Fruit fly (Drosophila melanogaster) whole organism, embryonic: Measurements from ENCODE around the gene CG32462.

ENCODE experiments used
- Antp ChIP-seq: fragments of 200-800 bp; sonication (Bioruptor generic); optimal IDR thresholded peaks from 3 replicates; lab custom pipeline; 2016; ENCODE audit warnings: missing biosample characterization, missing genetic modification characterization
- CG13287 ChIP-seq: fragments of 200-800 bp; sonication (Bioruptor generic); IDR thresholded peaks from 2 replicates; pipeline ENCODE4 v1.3.6; 2022; ENCODE audit warnings: missing biosample characterization, missing genetic modification characterization; ENCODE audit not compliant: partially characterized antibody
- CG14441 ChIP-seq: fragments of 200-800 bp; sonication (Bioruptor generic); IDR thresholded peaks from 2 replicates; pipeline ENCODE4 v1.3.6; 2022; ENCODE audit warnings: missing biosample characterization, missing genetic modification characterization
- CG14860 ChIP-seq: fragments of 200-800 bp; sonication (Bioruptor generic); IDR thresholded peaks from 3 replicates; pipeline ENCODE4 v1.3.6; 2022; ENCODE audit warnings: missing biosample characterization, missing genetic modification characterization; ENCODE audit not compliant: partially characterized antibody
- CG15479 ChIP-seq: fragments of 200-800 bp; sonication (Bioruptor generic); optimal IDR thresholded peaks from 3 replicates; lab custom pipeline; 2019; ENCODE audit warnings: missing biosample characterization, mild to moderate bottlenecking, missing genetic modification characterization, moderate library complexity
- CG15514 ChIP-seq: fragments of 200-800 bp; sonication (Bioruptor generic); optimal IDR thresholded peaks from 3 replicates; lab custom pipeline; 2017; ENCODE audit warnings: missing biosample characterization, missing genetic modification characterization, mild to moderate bottlenecking, moderate library complexity, missing genetic modification reagents
- CG15601 ChIP-seq: fragments of 200-800 bp; sonication (Bioruptor generic); optimal IDR thresholded peaks from 3 replicates; lab custom pipeline; 2019; ENCODE audit warnings: missing biosample characterization, mild to moderate bottlenecking, missing genetic modification characterization, moderate library complexity
- CG17361 ChIP-seq: fragments of 200-800 bp; sonication (Bioruptor generic); IDR thresholded peaks from 3 replicates; pipeline ENCODE4 v1.3.6; 2022; ENCODE audit warnings: missing biosample characterization, missing genetic modification characterization
- CG17802 ChIP-seq: fragments of 200-800 bp; sonication (Bioruptor generic); optimal IDR thresholded peaks from 2 replicates; lab custom pipeline; 2018; ENCODE audit warnings: missing biosample characterization, mild to moderate bottlenecking, missing genetic modification characterization, moderate library complexity
- CG1832 ChIP-seq: fragments of 200-800 bp; sonication (Bioruptor generic); optimal IDR thresholded peaks from 2 replicates; lab custom pipeline; 2017; ENCODE audit warnings: missing biosample characterization, mild to moderate bottlenecking, missing genetic modification characterization, inconsistent platforms
- CG2116 ChIP-seq: fragments of 200-800 bp; sonication (Bioruptor generic); optimal IDR thresholded peaks from 3 replicates; lab custom pipeline; 2018; ENCODE audit warnings: missing biosample characterization, mild to moderate bottlenecking, missing genetic modification characterization
- CG3163 ChIP-seq: fragments of 200-800 bp; sonication (Bioruptor generic); optimal IDR thresholded peaks from 3 replicates; lab custom pipeline; 2016; ENCODE audit warnings: missing biosample characterization, missing genetic modification characterization
- CG33213 ChIP-seq: fragments of 200-800 bp; sonication (Bioruptor generic); optimal IDR thresholded peaks from 3 replicates; lab custom pipeline; 2016; ENCODE audit warnings: missing biosample characterization, missing genetic modification characterization
- CG34422 ChIP-seq: fragments of 200-800 bp; sonication (Bioruptor generic); IDR thresholded peaks from 3 replicates; pipeline ENCODE4 v1.3.6; 2022; ENCODE audit warnings: missing biosample characterization, missing genetic modification characterization
- CG4404 ChIP-seq: fragments of 200-800 bp; sonication (Bioruptor generic); IDR thresholded peaks from 2 replicates; pipeline ENCODE4 v1.3.6; 2022; ENCODE audit warnings: missing biosample characterization, missing genetic modification characterization
- CG6791 ChIP-seq: fragments of 200-800 bp; sonication (Bioruptor generic); IDR thresholded peaks from 3 replicates; pipeline ENCODE4 v1.3.6; 2022; ENCODE audit warnings: missing biosample characterization, missing genetic modification characterization; ENCODE audit not compliant: partially characterized antibody
- CG6854 ChIP-seq: fragments of 200-800 bp; sonication (Bioruptor generic); optimal IDR thresholded peaks from 3 replicates; lab custom pipeline; 2017; ENCODE audit warnings: missing biosample characterization, mild to moderate bottlenecking, missing genetic modification characterization
- CG7357 ChIP-seq: fragments of 200-800 bp; sonication (Bioruptor generic); IDR thresholded peaks from 3 replicates; pipeline ENCODE4 v1.3.6; 2022; ENCODE audit warnings: missing biosample characterization, missing genetic modification characterization
- CG7786 ChIP-seq: fragments of 200-800 bp; sonication (Bioruptor generic); optimal IDR thresholded peaks from 2 replicates; lab custom pipeline; 2016; ENCODE audit warnings: missing biosample characterization, missing genetic modification characterization
- CG8765 ChIP-seq: fragments of 200-800 bp; sonication (Bioruptor generic); IDR thresholded peaks from 2 replicates; pipeline ENCODE4 v1.3.6; 2022; ENCODE audit warnings: missing biosample characterization, missing genetic modification characterization
- CG9727 ChIP-seq: fragments of 200-800 bp; sonication (Bioruptor generic); optimal IDR thresholded peaks from 3 replicates; lab custom pipeline; 2017; ENCODE audit warnings: missing biosample characterization, mild to moderate bottlenecking, missing genetic modification characterization
- Dll ChIP-seq: fragments of 200-800 bp; sonication (Bioruptor generic); IDR thresholded peaks from 4 replicates; pipeline ENCODE4 v1.3.6; 2022; ENCODE audit warnings: missing biosample characterization, missing genetic modification characterization; ENCODE audit not compliant: partially characterized antibody
- Doc2 ChIP-seq: fragments of 200-800 bp; sonication (Bioruptor generic); IDR thresholded peaks from 2 replicates; pipeline ENCODE4 v1.3.6; 2022; ENCODE audit warnings: missing biosample characterization, missing genetic modification characterization
- Doc3 ChIP-seq: fragments of 200-800 bp; sonication (Bioruptor generic); IDR thresholded peaks from 3 replicates; pipeline ENCODE4 v1.3.6; 2022; ENCODE audit warnings: missing biosample characterization, missing genetic modification characterization; ENCODE audit not compliant: partially characterized antibody
- HLH3B ChIP-seq: fragments of 200-800 bp; sonication (Bioruptor generic); IDR thresholded peaks from 2 replicates; pipeline ENCODE4 v1.3.6; 2022; ENCODE audit warnings: missing biosample characterization, missing genetic modification characterization
- Hand ChIP-seq: fragments of 200-800 bp; sonication (Bioruptor generic); optimal IDR thresholded peaks from 2 replicates; lab custom pipeline; 2017; ENCODE audit warnings: mild to moderate bottlenecking, missing biosample characterization, missing genetic modification reagents, missing genetic modification characterization
- Med ChIP-seq: fragments of 200-800 bp; sonication (Bioruptor generic); peaks from one replicate; lab custom pipeline; 2016; ENCODE audit warnings: missing biosample characterization, missing genetic modification characterization, mild to moderate bottlenecking, inconsistent platforms, moderate library complexity
- Pdp1 ChIP-seq, 2 experiments: fragments of 200-800 bp; sonication (Bioruptor generic); optimal IDR thresholded peaks; 3 replicates each; lab custom pipeline; 2016; ENCODE audit warnings: missing biosample characterization in 2 of 2, missing genetic modification characterization in 2 of 2, mild to moderate bottlenecking in 1 of 2, moderate library complexity in 1 of 2
- Tbp ChIP-seq: fragments of >200 bp; optimal IDR thresholded peaks from 2 replicates; lab custom pipeline; 2018; ENCODE audit warnings: missing biosample characterization, missing genetic modification characterization
- bab2 ChIP-seq: fragments of 200-800 bp; sonication (Bioruptor generic); optimal IDR thresholded peaks from 2 replicates; lab custom pipeline; 2016; ENCODE audit warnings: missing biosample characterization, missing genetic modification characterization
- bbx ChIP-seq: fragments of 200-800 bp; sonication (Bioruptor generic); IDR thresholded peaks from 2 replicates; pipeline ENCODE4 v1.3.6; 2022; ENCODE audit warnings: missing biosample characterization, missing genetic modification characterization; ENCODE audit not compliant: partially characterized antibody
- chn ChIP-seq: fragments of 200-800 bp; sonication (Bioruptor generic); optimal IDR thresholded peaks from 2 replicates; lab custom pipeline; 2016; ENCODE audit warnings: missing biosample characterization, missing genetic modification characterization
- dysf ChIP-seq: fragments of 200-800 bp; sonication (Bioruptor generic); IDR thresholded peaks from 3 replicates; pipeline ENCODE4 v1.3.6; 2022; ENCODE audit warnings: missing biosample characterization, missing genetic modification characterization
- fd3F ChIP-seq: fragments of 200-800 bp; sonication (Bioruptor generic); optimal IDR thresholded peaks from 2 replicates; lab custom pipeline; 2018; ENCODE audit warnings: missing biosample characterization, mild to moderate bottlenecking, missing genetic modification characterization, moderate library complexity
- gem ChIP-seq: fragments of 200-800 bp; sonication (Bioruptor generic); optimal IDR thresholded peaks from 2 replicates; lab custom pipeline; 2019; ENCODE audit warnings: missing biosample characterization, mild to moderate bottlenecking, missing genetic modification characterization, moderate library complexity
- grau ChIP-seq: fragments of 200-800 bp; optimal IDR thresholded peaks from 3 replicates; lab custom pipeline; 2019; ENCODE audit warnings: missing biosample characterization, mild to moderate bottlenecking, missing genetic modification characterization, moderate library complexity
- hbn ChIP-seq: fragments of 200-800 bp; sonication (Bioruptor generic); IDR thresholded peaks from 2 replicates; pipeline ENCODE4 v1.3.6; 2022; ENCODE audit warnings: missing biosample characterization, missing genetic modification characterization; ENCODE audit not compliant: partially characterized antibody
- inv ChIP-seq: fragments of 200-800 bp; sonication (Bioruptor generic); IDR thresholded peaks from 2 replicates; pipeline ENCODE4 v1.3.6; 2022; ENCODE audit warnings: missing biosample characterization, missing genetic modification characterization; ENCODE audit not compliant: partially characterized antibody
- jumu ChIP-seq: fragments of 200-800 bp; sonication (Bioruptor generic); optimal IDR thresholded peaks from 3 replicates; lab custom pipeline; 2016; ENCODE audit warnings: missing biosample characterization, missing genetic modification characterization
- maf-S ChIP-seq: fragments of 200-800 bp; sonication (Bioruptor generic); optimal IDR thresholded peaks from 2 replicates; lab custom pipeline; 2016; ENCODE audit warnings: missing biosample characterization, missing genetic modification characterization
- rib ChIP-seq: fragments of 200-800 bp; sonication (Bioruptor generic); IDR thresholded peaks from 2 replicates; pipeline ENCODE4 v1.3.6; 2022; ENCODE audit warnings: missing biosample characterization, missing genetic modification characterization
- sens ChIP-seq: fragments of 200-800 bp; sonication (Bioruptor generic); peaks from one replicate; lab custom pipeline; 2016; ENCODE audit warnings: missing biosample characterization, missing genetic modification characterization
- sens-2 ChIP-seq: fragments of 200-800 bp; sonication (Bioruptor generic); IDR thresholded peaks from 2 replicates; pipeline ENCODE4 v1.3.6; 2022; ENCODE audit warnings: missing biosample characterization, missing genetic modification characterization
- slbo ChIP-seq: fragments of 200-800 bp; sonication (Bioruptor generic); IDR thresholded peaks from 2 replicates; pipeline ENCODE4 v1.3.6; 2022; ENCODE audit warnings: missing biosample characterization, missing genetic modification characterization
- sqz ChIP-seq: fragments of 200-800 bp; sonication (Bioruptor generic); optimal IDR thresholded peaks from 3 replicates; lab custom pipeline; 2018; ENCODE audit warnings: missing biosample characterization, mild to moderate bottlenecking, missing genetic modification characterization
- unc-4 ChIP-seq: fragments of 200-800 bp; sonication (Bioruptor generic); IDR thresholded peaks from 2 replicates; pipeline ENCODE4 v1.3.6; 2022; ENCODE audit warnings: missing biosample characterization, missing genetic modification characterization; ENCODE audit not compliant: partially characterized antibody
- wdn ChIP-seq: fragments of 200-800 bp; sonication (Bioruptor generic); IDR thresholded peaks from 2 replicates; pipeline ENCODE4 v1.3.6; 2022; ENCODE audit warnings: missing biosample characterization, missing genetic modification characterization

The CG32462 gene

DNA sequence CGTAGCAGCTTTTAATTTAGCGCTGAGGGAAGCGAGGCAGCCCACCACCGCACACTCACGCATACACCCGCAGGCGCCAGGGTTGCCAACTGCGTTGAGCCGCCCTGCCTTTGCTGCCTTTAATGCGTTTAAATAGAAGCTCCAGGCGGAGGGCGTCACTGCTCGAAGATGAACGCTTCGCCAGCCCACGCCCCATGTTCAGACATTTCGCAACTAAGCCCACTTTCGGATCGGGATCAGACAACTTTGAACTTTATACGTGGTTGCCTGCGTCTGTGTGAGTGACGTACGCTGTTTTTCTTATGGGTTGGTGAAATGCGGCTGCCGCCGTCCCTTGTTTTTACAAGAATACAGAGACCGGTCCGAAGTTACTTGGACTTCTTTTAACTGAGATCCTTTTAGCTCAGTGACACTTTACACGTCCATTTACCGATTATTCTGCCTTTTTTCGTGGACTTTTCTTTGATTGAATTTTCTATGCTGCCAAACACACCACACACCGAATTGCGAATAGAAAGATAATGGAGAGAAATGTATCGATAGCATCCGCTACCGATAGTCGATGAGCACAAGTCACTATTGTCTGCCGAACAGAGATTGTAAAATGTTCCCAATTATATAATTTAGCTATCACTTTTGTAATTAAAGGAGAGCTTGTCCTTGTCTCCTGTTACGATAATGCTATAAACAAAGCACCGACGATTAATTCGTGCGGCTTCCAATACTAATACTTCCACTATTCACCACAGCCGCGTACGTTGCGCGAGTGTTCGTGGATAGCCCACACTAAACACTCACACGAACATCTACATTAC, 17.9 kb upstream of the CG32462 start (continued):
- TF ChIP-seq fd3F (GFP tag; lab: Kevin White, UChicago) (no peak), CG3163 (GFP tag; lab: Kevin White, UChicago) (no peak), rib (GFP tag; lab: Robert Waterston, UW) (0 out of 2 replicates have a peak, but pooled peaks have one; percentile 16), dysf (peak; percentile 54; the same call in 2 of the 3 replicates), CG7786 (peak; percentile 33), CG1832 (GFP tag; lab: Kevin White, UChicago) (no peak), Doc3 (GFP tag; lab: Robert Waterston, UW) (peak; percentile 30; the same call in 2 of the 3 replicates), unc-4 (peak; percentile 57), bab2 (GFP tag; lab: Kevin White, UChicago) (peak; percentile 4), CG14860 (GFP tag; lab: Robert Waterston, UW) (peak; percentile 45; the same call in 1 of the 3 replicates), maf-S (GFP tag; lab: Kevin White, UChicago) (no peak), jumu (GFP tag; lab: Kevin White, UChicago) (no peak), grau (tag; lab: Kevin White, UChicago) (peak; percentile 17), CG9727 (GFP tag; lab: Kevin White, UChicago) (peak; percentile 11), Tbp (GFP tag; lab: Kevin White, UChicago) (no peak), CG6854 (peak; percentile 34), Pdp1 (GFP tag; optimal IDR thresholded peaks at IDR 0.05; lab: Kevin White, UChicago) (peak in 1 of 2 experiments; percentile 73), CG33213 (GFP tag; lab: Kevin White, UChicago) (peak; percentile 2), HLH3B (GFP tag; lab: Robert Waterston, UW) (0 out of 2 replicates have a peak, but pooled peaks have one; percentile 28), slbo (GFP tag; lab: Robert Waterston, UW) (peak; percentile 45), Med (peak; percentile 92), CG13287 (GFP tag; lab: Robert Waterston, UW) (peak; percentile 70), CG15514 (peak; percentile 11), CG8765 (GFP tag; lab: Robert Waterston, UW) (no peak), CG17802 (tag; lab: Kevin White, UChicago) (no peak), Doc2 (GFP tag; lab: Robert Waterston, UW) (no peak), wdn (GFP tag; lab: Robert Waterston, UW) (0 out of 2 replicates have a peak, but pooled peaks have one; percentile 12), CG7357 (GFP tag; lab: Robert Waterston, UW) (no peak), sens-2 (GFP tag; lab: Robert Waterston, UW) (no peak), CG17361 (GFP tag; lab: Robert Waterston, UW) (0 out of 3 replicates have a peak, but pooled peaks have one; percentile 31), CG15479 (GFP tag; lab: Kevin White, UChicago) (peak; percentile 52), CG14441 (GFP tag; lab: Robert Waterston, UW) (0 out of 2 replicates have a peak, but pooled peaks have one; percentile 9), hbn (GFP tag; lab: Robert Waterston, UW) (peak; percentile 37), CG34422 (GFP tag; lab: Robert Waterston, UW) (peak; percentile 65; the same call in 2 of the 3 replicates), gem (tag; lab: Kevin White, UChicago) (no peak), CG4404 (GFP tag; lab: Robert Waterston, UW) (no peak), CG15601 (tag; lab: Kevin White, UChicago) (no peak), Hand (GFP tag; lab: Kevin White, UChicago) (no peak), Dll (GFP tag; lab: Robert Waterston, UW) (peak; percentile 69; the same call in 3 of the 4 replicates), chn (GFP tag; lab: Kevin White, UChicago) (no peak), inv (GFP tag; lab: Robert Waterston, UW) (peak; percentile 59), sens (GFP tag; lab: Kevin White, UChicago) (peak; percentile 81), sqz (GFP tag; lab: Kevin White, UChicago) (peak; percentile 12), bbx (GFP tag; lab: Robert Waterston, UW) (peak; percentile 67), CG2116 (GFP tag; lab: Kevin White, UChicago) (no peak), CG6791 (GFP tag; lab: Robert Waterston, UW) (peak; percentile 70; the same call in 2 of the 3 replicates), Antp (GFP tag; lab: Kevin White, UChicago) (peak; percentile 40)
